Worm (Caenorhabditis elegans): ENCODE results near the gene nrx-1.

The nrx-1 gene

DNA sequence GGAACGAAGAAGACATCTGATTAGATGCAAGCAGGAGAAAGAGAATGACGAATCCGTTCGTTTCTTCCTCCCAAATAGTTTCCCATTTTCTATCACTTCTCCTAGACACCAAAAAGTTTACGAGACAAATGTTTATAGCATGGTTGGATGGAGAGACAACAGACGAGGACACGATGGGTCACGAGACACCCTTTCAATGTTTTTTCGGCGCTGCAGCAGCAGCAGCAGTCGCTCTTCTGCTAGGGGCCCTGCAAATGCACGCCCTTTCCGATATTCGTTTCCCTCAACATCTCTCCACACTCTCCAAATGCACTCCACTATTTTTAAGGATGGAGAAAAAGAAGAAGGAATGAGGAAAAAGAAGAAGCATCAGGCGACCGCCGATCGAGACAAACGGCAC is 33.5 kb downstream of the nrx-1 start (continued):
- TF ChIP-seq F33H1.4 (GFP tag; IDR thresholded peaks at IDR 0.05), result no peak
- TF ChIP-seq aptf-3 (GFP tag; IDR thresholded peaks at IDR 0.05), result no peak
- no peak for TF ChIP-seq ceh-100 (GFP tag; IDR thresholded peaks at IDR 0.05)
- TF ChIP-seq nfya-2 (GFP tag; IDR thresholded peaks at IDR 0.05), result no peak
- no peak for TF ChIP-seq sdz-38 (tag; optimal IDR thresholded peaks at IDR 0.05)
- no peak for TF ChIP-seq cebp-2 (GFP tag; IDR thresholded peaks at IDR 0.05)
- TF ChIP-seq hmg-1.2 (GFP tag; IDR thresholded peaks at IDR 0.05), result peak; percentile 50; the same call in 1 of the 2 replicates

DNA sequence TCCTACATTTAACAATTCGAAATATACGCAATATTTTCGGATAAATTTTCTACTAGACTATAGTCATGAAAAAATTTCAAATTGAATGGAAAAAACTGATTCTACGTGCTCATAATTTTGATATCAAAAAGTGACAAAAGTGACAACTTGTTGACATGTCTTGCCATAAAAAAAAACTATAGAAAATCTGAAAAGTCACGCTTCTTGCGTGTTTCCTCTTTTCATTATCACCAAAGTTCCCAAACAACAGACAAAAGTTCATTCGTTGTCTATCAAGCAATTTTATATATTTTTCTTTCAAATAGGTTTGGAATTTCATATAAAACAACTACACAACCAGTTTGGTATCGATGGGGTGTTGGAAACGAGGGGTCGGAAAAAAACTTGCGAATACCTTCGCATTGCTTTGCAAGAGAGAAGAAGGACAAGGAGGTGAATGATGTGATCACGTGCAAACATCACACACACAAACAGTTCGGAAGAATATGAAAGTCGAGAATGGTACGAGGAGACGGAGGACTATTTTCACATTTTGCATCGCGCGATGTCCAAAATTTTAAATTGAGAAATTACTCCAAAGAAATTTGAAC is 34.3 kb downstream of the nrx-1 start:
- TF ChIP-seq fkh-3 (tag; optimal IDR thresholded peaks at IDR 0.05) (no peak), nhr-80 (tag; optimal IDR thresholded peaks at IDR 0.05) (peak; percentile 18), hrde-1 (tag; optimal IDR thresholded peaks at IDR 0.05; ENCODE audit: borderline replicate concordance) (no peak), mxl-1 (tag; optimal IDR thresholded peaks at IDR 0.05) (no peak), mes-4 (tag; optimal IDR thresholded peaks at IDR 0.05) (no peak), repo-1 (tag; optimal IDR thresholded peaks at IDR 0.05) (no peak), ztf-22 (GFP tag; optimal IDR thresholded peaks at IDR 0.05) (no peak), hmg-1.2 (GFP tag; IDR thresholded peaks at IDR 0.05) (0 out of 2 replicates have a peak, but pooled peaks have one; percentile 16), F49E8.2 (tag; optimal IDR thresholded peaks at IDR 0.05; ENCODE audit: insufficient read depth) (no peak), unc-62 (GFP tag; optimal IDR thresholded peaks at IDR 0.05) (peak; percentile 37)

DNA sequence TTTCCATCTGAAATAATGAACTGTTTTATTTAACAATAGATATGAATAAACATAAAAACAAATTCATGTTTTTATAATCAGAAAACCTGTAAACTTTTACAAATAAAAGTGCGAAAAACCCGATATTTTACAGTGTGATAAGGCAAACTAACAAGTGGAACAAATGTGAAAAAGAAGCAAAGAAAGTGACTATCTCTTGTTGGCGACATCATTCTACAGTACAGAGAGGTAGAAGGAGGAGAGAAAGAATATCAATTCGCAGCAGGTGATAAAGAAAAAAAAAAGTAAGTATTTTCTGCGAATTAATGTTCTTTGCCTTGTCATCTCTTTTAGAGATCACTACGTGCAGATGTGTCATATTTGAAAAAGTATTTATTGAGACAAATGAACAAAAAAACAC is 35.0 kb downstream of the nrx-1 start:
- TF ChIP-seq ama-1 (optimal IDR thresholded peaks at IDR 0.05) (no peak), ama-1 (GFP tag; optimal IDR thresholded peaks at IDR 0.05) (no peak), nhr-80 (tag; optimal IDR thresholded peaks at IDR 0.05) (peak; percentile 81)

DNA sequence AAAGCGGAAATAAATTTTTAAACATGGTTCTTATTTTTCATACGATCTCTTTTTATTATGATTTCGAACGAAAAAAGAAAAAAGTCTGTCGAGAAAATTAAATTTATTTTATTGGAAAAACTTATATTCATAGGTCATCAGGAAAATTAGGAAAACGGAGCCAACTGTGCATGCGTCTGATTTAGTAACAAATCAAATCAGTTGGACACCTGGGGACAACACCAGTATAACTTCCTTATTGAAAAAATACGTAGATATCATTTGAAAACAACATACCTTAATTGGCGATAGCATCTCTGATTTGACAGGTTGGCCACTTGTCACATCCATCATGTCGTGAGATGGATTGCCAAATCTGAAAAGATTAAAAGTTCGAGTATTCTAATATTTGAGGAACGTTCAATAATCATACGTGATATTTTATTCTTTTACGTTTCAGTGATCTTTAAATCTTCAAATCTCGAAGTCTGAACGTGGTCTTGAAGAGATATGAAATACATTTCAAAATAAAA is 35.8 kb downstream of the nrx-1 start:
- TF ChIP-seq nhr-179 (tag; optimal IDR thresholded peaks at IDR 0.05), result no peak

- TF ChIP-seq nhr-80 (tag; optimal IDR thresholded peaks at IDR 0.05) (peak; percentile 10), K12H6.12 (tag; optimal IDR thresholded peaks at IDR 0.05) (peak; percentile 40), ceh-27 (GFP tag; optimal IDR thresholded peaks at IDR 0.05) (peak; percentile 30), dox-1 (GFP tag; IDR thresholded peaks at IDR 0.05) (no peak), cebp-1 (GFP tag; IDR thresholded peaks at IDR 0.05) (no peak), cebp-1 (tag; optimal IDR thresholded peaks at IDR 0.05) (peak; percentile 27), attf-5 (GFP tag; optimal IDR thresholded peaks at IDR 0.05) (peak; percentile 18), ceh-58 (GFP tag; IDR thresholded peaks at IDR 0.05) (no peak)
Observed at ce11 chrV:10861611-10862262, 36.9 kb downstream of the nrx-1 start.

ce11 chrV:10862457-10863097 is 37.8 kb downstream of the nrx-1 start:
- TF ChIP-seq mes-4 (tag; optimal IDR thresholded peaks at IDR 0.05), result no peak

ce11 chrV:10865599-10865998 is 40.8 kb downstream of the nrx-1 start, which contains the start of gene saeg-1:
Gene saeg-1, minus strand, starts transcription at chrV:10865699.
- TF ChIP-seq ccch-3 (GFP tag; optimal IDR thresholded peaks at IDR 0.05) (no peak), repo-1 (tag; optimal IDR thresholded peaks at IDR 0.05) (no peak), cebp-2 (GFP tag; IDR thresholded peaks at IDR 0.05) (no peak), attf-3 (GFP tag; conservative IDR thresholded peaks at IDR 0.05) (no peak), ekl-4 (GFP tag; IDR thresholded peaks at IDR 0.05) (no peak)
